Worm (Caenorhabditis elegans): ENCODE measurements around the gene str-175.

- TF ChIP-seq dmd-4 (tag; optimal IDR thresholded peaks at IDR 0.05) = no peak
- TF ChIP-seq lsy-2 (tag; optimal IDR thresholded peaks at IDR 0.05) = no peak
- no peak for TF ChIP-seq Y55F3AM.14 (GFP tag; optimal IDR thresholded peaks at IDR 0.05)
- TF ChIP-seq nhr-23 (tag; optimal IDR thresholded peaks at IDR 0.05) = no peak
- TF ChIP-seq nhr-237 (tag; optimal IDR thresholded peaks at IDR 0.05) = no peak
- no peak for TF ChIP-seq ceh-16 (tag; optimal IDR thresholded peaks at IDR 0.05)
- TF ChIP-seq nhr-77 (tag; optimal IDR thresholded peaks at IDR 0.05) = no peak
- TF ChIP-seq ZK546.5 (tag; optimal IDR thresholded peaks at IDR 0.05) = no peak
- no peak for TF ChIP-seq aly-2 (tag; optimal IDR thresholded peaks at IDR 0.05)
Observed at ce11 chrIV:4880634-4881033, 10.2 kb upstream of the str-175 start.
